Fruit fly (Drosophila melanogaster) whole organism, prepupa: ENCODE data around the gene lz.

ENCODE experiments used
- CG32006 ChIP-seq: fragments of 200-800 bp; sonication (Bioruptor generic); optimal IDR thresholded peaks from 3 replicates; lab custom pipeline; 2017; ENCODE audit warnings: missing biosample characterization, mild to moderate bottlenecking, missing genetic modification characterization
- CG6854 ChIP-seq: fragments of 200-800 bp; sonication (Bioruptor generic); optimal IDR thresholded peaks from 2 replicates; lab custom pipeline; 2017; ENCODE audit warnings: missing biosample characterization, mild to moderate bottlenecking, missing genetic modification characterization
- Eip75B ChIP-seq: fragments of 200-800 bp; sonication (Bioruptor generic); optimal IDR thresholded peaks from 3 replicates; lab custom pipeline; 2016; ENCODE audit warnings: missing biosample characterization, missing genetic modification characterization
- Eip78C ChIP-seq: fragments of 200-800 bp; sonication (Bioruptor generic); peaks from one replicate; lab custom pipeline; 2016; ENCODE audit warnings: missing biosample characterization, missing genetic modification characterization
- Hr4 ChIP-seq: fragments of 200-800 bp; sonication (Bioruptor generic); optimal IDR thresholded peaks from 3 replicates; lab custom pipeline; 2016; ENCODE audit warnings: missing biosample characterization, missing genetic modification characterization

DNA sequence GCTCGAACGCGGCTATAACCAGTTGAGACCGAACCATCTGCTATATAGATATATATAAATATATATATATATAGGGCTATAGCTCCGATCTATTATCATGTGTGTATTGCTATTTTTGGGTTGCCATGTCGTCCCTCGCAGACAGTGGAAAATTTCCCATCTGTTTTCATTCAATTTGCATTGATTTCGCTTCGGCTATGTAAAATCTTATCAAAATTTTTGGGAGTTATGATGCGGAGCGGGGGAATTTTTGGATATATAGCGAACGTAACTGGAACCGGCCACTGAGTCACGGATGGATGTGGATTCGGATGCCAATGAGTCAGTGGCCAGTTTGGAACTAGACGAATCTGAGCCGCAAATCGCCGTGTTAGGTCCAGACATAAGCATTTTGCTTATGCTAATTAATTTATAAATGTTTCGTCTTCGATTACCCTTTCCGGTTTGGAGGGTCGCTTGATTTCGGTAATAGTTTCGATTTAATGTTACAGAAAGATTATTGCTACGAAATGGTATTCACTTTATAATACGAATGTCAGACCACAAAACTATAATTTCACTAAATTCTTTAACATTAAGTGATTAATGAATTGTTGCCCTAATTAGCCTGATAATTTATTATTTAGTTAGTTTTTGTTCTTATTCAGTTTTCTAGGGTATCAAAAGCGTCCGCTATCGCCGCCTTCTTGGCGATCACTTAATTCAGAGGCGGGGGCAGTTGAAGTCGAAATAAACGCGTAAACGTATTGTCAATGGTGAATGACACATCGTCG is 13.4 kb downstream of the lz start:
- TF ChIP-seq Hr4 (GFP tag; lab: Kevin White, UChicago) (no peak), Eip78C (peak; percentile 48), CG32006 (GFP tag; lab: Kevin White, UChicago) (no peak), Eip75B (GFP tag; lab: Kevin White, UChicago) (no peak), CG6854 (GFP tag; lab: Kevin White, UChicago) (no peak)
